Worm (Caenorhabditis elegans) whole organism, L3 larva: ENCODE results near the gene F54D10.8.

Experiments used
- ceh-9 ChIP-seq: sonication (generic microtip); optimal IDR thresholded peaks from 2 replicates; lab custom pipeline; 2018; ENCODE audit warnings: missing biosample characterization, missing genetic modification characterization
- elt-3 ChIP-seq, 3 experiments: fragments of 150-350 bp in 1 of 3; sonication (generic microtip) in 2 of 3; optimal IDR thresholded peaks; 2 replicates in 2 of 3; 4 replicates in 1 of 3; lab custom pipeline; 2014 to 2017; ENCODE audit warnings: missing biosample characterization in 3 of 3, missing genetic modification characterization in 3 of 3
- lin-15B ChIP-seq: fragments of 150-350 bp; optimal IDR thresholded peaks from 2 replicates; lab custom pipeline; 2014; ENCODE audit warnings: missing biosample characterization, missing genetic modification characterization
- nhr-11 ChIP-seq: fragments of 150-350 bp; optimal IDR thresholded peaks from 2 replicates; lab custom pipeline; 2014; ENCODE audit warnings: missing biosample characterization, missing genetic modification characterization
- skn-1 ChIP-seq: fragments of 150-350 bp; optimal IDR thresholded peaks from 2 replicates; lab custom pipeline; 2014; ENCODE audit warnings: missing biosample characterization, missing genetic modification characterization
- snpc-4 ChIP-seq: fragments of 150-350 bp; optimal IDR thresholded peaks from 2 replicates; lab custom pipeline; 2014; ENCODE audit warnings: missing biosample characterization, missing genetic modification characterization
- zag-1 ChIP-seq: fragments of 150-350 bp; optimal IDR thresholded peaks from 2 replicates; lab custom pipeline; 2014; ENCODE audit warnings: missing biosample characterization, missing genetic modification characterization

- TF ChIP-seq zag-1 (no peak), nhr-11 (tag; lab: Kevin White, UChicago) (no peak), skn-1 (tag; lab: Kevin White, UChicago) (peak; percentile 35), ceh-9 (tag; lab: Kevin White, UChicago) (no peak), lin-15B (tag; lab: Kevin White, UChicago) (no peak), elt-3 (tag; optimal IDR thresholded peaks at IDR 0.05; lab: Kevin White, UChicago) (no peak), snpc-4 (tag; lab: Kevin White, UChicago) (no peak)
Observed at ce11 chrII:3786538-3786937, 41.2 kb downstream of the F54D10.8 start.
